Fruit fly (Drosophila melanogaster) whole organism, prepupa: ENCODE results near the gene Rabex-5.

ENCODE experiments used
- CG10631 ChIP-seq: fragments of 200-800 bp; sonication (Bioruptor generic); optimal IDR thresholded peaks from 2 replicates; lab custom pipeline; 2016; ENCODE audit warnings: missing biosample characterization, missing genetic modification characterization
- CG11294 ChIP-seq: fragments of 200-800 bp; sonication (Bioruptor generic); IDR thresholded peaks from 2 replicates; pipeline ENCODE4 v1.3.6; 2022; ENCODE audit warnings: missing biosample characterization, missing genetic modification characterization
- CG11762 ChIP-seq: fragments of 200-800 bp; sonication (Bioruptor generic); optimal IDR thresholded peaks from 3 replicates; lab custom pipeline; 2016; ENCODE audit warnings: missing biosample characterization, missing genetic modification characterization; ENCODE audit not compliant: insufficient read depth
- CG11902 ChIP-seq: fragments of 200-800 bp; sonication (Bioruptor generic); optimal IDR thresholded peaks from 3 replicates; lab custom pipeline; 2016; ENCODE audit warnings: missing biosample characterization, missing genetic modification characterization
- CG15336 ChIP-seq: fragments of 200-800 bp; sonication (Bioruptor generic); IDR thresholded peaks from 2 replicates; pipeline ENCODE4 v1.3.6; 2022; ENCODE audit warnings: missing biosample characterization, missing genetic modification characterization
- CG16779 ChIP-seq: fragments of 200-800 bp; sonication (Bioruptor generic); optimal IDR thresholded peaks from 3 replicates; lab custom pipeline; 2017; ENCODE audit warnings: missing biosample characterization, mild to moderate bottlenecking, missing genetic modification characterization
- CG31627 ChIP-seq: fragments of 200-800 bp; sonication (Bioruptor generic); optimal IDR thresholded peaks from 3 replicates; lab custom pipeline; 2016; ENCODE audit warnings: missing biosample characterization, missing genetic modification characterization
- CG32006 ChIP-seq: fragments of 200-800 bp; sonication (Bioruptor generic); optimal IDR thresholded peaks from 3 replicates; lab custom pipeline; 2017; ENCODE audit warnings: missing biosample characterization, mild to moderate bottlenecking, missing genetic modification characterization
- CG4318 ChIP-seq: fragments of 200-800 bp; sonication (Bioruptor generic); optimal IDR thresholded peaks from 3 replicates; lab custom pipeline; 2017; ENCODE audit warnings: missing biosample characterization, mild to moderate bottlenecking, missing genetic modification characterization
- CG6808 ChIP-seq: fragments of 200-800 bp; sonication (Bioruptor generic); optimal IDR thresholded peaks from 3 replicates; lab custom pipeline; 2017; ENCODE audit warnings: missing biosample characterization, missing genetic modification characterization, mild to moderate bottlenecking, moderate library complexity, missing genetic modification reagents
- CG7368 ChIP-seq: fragments of 200-800 bp; sonication (Bioruptor generic); optimal IDR thresholded peaks from 3 replicates; lab custom pipeline; 2016; ENCODE audit warnings: missing biosample characterization, missing genetic modification characterization
- CG8119 ChIP-seq: fragments of 200-800 bp; sonication (Bioruptor generic); IDR thresholded peaks from 3 replicates; pipeline ENCODE4 v1.3.6; 2022; ENCODE audit warnings: missing biosample characterization, missing genetic modification characterization
- CG8319 ChIP-seq: fragments of 200-800 bp; sonication (Bioruptor generic); optimal IDR thresholded peaks from 3 replicates; lab custom pipeline; 2016; ENCODE audit warnings: missing biosample characterization, missing genetic modification characterization
- CG8632 ChIP-seq: fragments of 200-800 bp; sonication (Bioruptor generic); optimal IDR thresholded peaks from 3 replicates; lab custom pipeline; 2016; ENCODE audit warnings: missing biosample characterization, missing genetic modification characterization
- CG9139 ChIP-seq: fragments of 200-800 bp; sonication (Bioruptor generic); optimal IDR thresholded peaks from 3 replicates; lab custom pipeline; 2017; ENCODE audit warnings: missing biosample characterization, mild to moderate bottlenecking, missing genetic modification characterization
- Eip78C ChIP-seq: fragments of 200-800 bp; sonication (Bioruptor generic); peaks from one replicate; lab custom pipeline; 2016; ENCODE audit warnings: missing biosample characterization, missing genetic modification characterization
- Eip93F ChIP-seq: fragments of 200-800 bp; sonication (Bioruptor generic); optimal IDR thresholded peaks from 2 replicates; lab custom pipeline; 2016; ENCODE audit warnings: missing biosample characterization, mild to moderate bottlenecking, missing genetic modification characterization
- Ets21C ChIP-seq: fragments of 200-800 bp; sonication (Bioruptor generic); optimal IDR thresholded peaks from 3 replicates; lab custom pipeline; 2016; ENCODE audit warnings: missing biosample characterization, missing genetic modification characterization
- Ets96B ChIP-seq: fragments of 200-800 bp; optimal IDR thresholded peaks from 2 replicates; lab custom pipeline; 2019; ENCODE audit warnings: missing biosample characterization, mild to moderate bottlenecking, missing genetic modification characterization, moderate library complexity
- Gug ChIP-seq: fragments of 200-800 bp; sonication (Bioruptor generic); IDR thresholded peaks from 2 replicates; pipeline ENCODE4 v1.3.6; 2022; ENCODE audit warnings: missing biosample characterization, missing genetic modification characterization
- Lpt ChIP-seq: fragments of 200-800 bp; sonication (Bioruptor generic); optimal IDR thresholded peaks from 3 replicates; lab custom pipeline; 2016; ENCODE audit warnings: missing biosample characterization, missing genetic modification characterization
- Met ChIP-seq: fragments of 200-800 bp; sonication (Bioruptor generic); optimal IDR thresholded peaks from 3 replicates; lab custom pipeline; 2016; ENCODE audit warnings: missing biosample characterization, missing genetic modification characterization
- OdsH ChIP-seq: fragments of 200-800 bp; sonication (Bioruptor generic); optimal IDR thresholded peaks from 3 replicates; lab custom pipeline; 2016; ENCODE audit warnings: missing biosample characterization, missing genetic modification characterization
- Smox ChIP-seq: fragments of 200-800 bp; sonication (Bioruptor generic); optimal IDR thresholded peaks from 3 replicates; lab custom pipeline; 2016; ENCODE audit warnings: missing biosample characterization, missing genetic modification characterization
- Sox102F ChIP-seq: fragments of 200-800 bp; sonication (Bioruptor generic); optimal IDR thresholded peaks from 2 replicates; lab custom pipeline; 2016; ENCODE audit warnings: missing biosample characterization, mild to moderate bottlenecking, missing genetic modification characterization
- Sox14 ChIP-seq: fragments of 200-800 bp; sonication (Bioruptor generic); optimal IDR thresholded peaks from 3 replicates; lab custom pipeline; 2016; ENCODE audit warnings: missing biosample characterization, missing genetic modification characterization
- Sox15 ChIP-seq: fragments of 200-800 bp; sonication (Bioruptor generic); optimal IDR thresholded peaks from 3 replicates; lab custom pipeline; 2016; ENCODE audit warnings: missing biosample characterization, missing genetic modification characterization
- achi ChIP-seq: fragments of 200-800 bp; sonication (Bioruptor generic); optimal IDR thresholded peaks from 3 replicates; lab custom pipeline; 2016; ENCODE audit warnings: missing biosample characterization, missing genetic modification characterization
- acj6 ChIP-seq: fragments of 200-800 bp; sonication (Bioruptor generic); optimal IDR thresholded peaks from 3 replicates; lab custom pipeline; 2016; ENCODE audit warnings: missing biosample characterization, missing genetic modification characterization
- dac ChIP-seq: fragments of 200-800 bp; sonication (Bioruptor generic); optimal IDR thresholded peaks from 2 replicates; lab custom pipeline; 2017; ENCODE audit warnings: missing biosample characterization, mild to moderate bottlenecking, missing genetic modification characterization
- eg ChIP-seq: fragments of 200-800 bp; sonication (Bioruptor generic); IDR thresholded peaks from 3 replicates; pipeline ENCODE4 v1.3.6; 2022; ENCODE audit warnings: missing biosample characterization, missing genetic modification characterization
- esn ChIP-seq: fragments of 200-800 bp; sonication (Bioruptor generic); optimal IDR thresholded peaks from 2 replicates; lab custom pipeline; 2016; ENCODE audit warnings: missing biosample characterization, mild to moderate bottlenecking, missing genetic modification characterization, moderate library complexity
- fd59A ChIP-seq: fragments of 200-800 bp; sonication (Bioruptor generic); optimal IDR thresholded peaks from 2 replicates; lab custom pipeline; 2017; ENCODE audit warnings: missing biosample characterization, mild to moderate bottlenecking, missing genetic modification characterization, missing genetic modification reagents
- net ChIP-seq: fragments of 200-800 bp; sonication (Bioruptor generic); optimal IDR thresholded peaks from 3 replicates; lab custom pipeline; 2016; ENCODE audit warnings: missing biosample characterization, missing genetic modification characterization
- salr ChIP-seq, 2 experiments: fragments of 200-800 bp; sonication (Bioruptor generic); optimal IDR thresholded peaks; 3 replicates each; lab custom pipeline; 2016 to 2018; ENCODE audit warnings: missing biosample characterization in 2 of 2, missing genetic modification characterization in 2 of 2, mild to moderate bottlenecking in 1 of 2
- ss ChIP-seq, 2 experiments: fragments of 200-800 bp; sonication (Bioruptor generic); optimal IDR thresholded peaks; 2 replicates in 1 of 2; 3 replicates in 1 of 2; lab custom pipeline; 2017 to 2018; ENCODE audit warnings: mild to moderate bottlenecking in 2 of 2, missing biosample characterization in 2 of 2, missing genetic modification characterization in 2 of 2, moderate library complexity in 1 of 2
- topi ChIP-seq: fragments of 200-800 bp; sonication (Bioruptor generic); optimal IDR thresholded peaks from 3 replicates; lab custom pipeline; 2016; ENCODE audit warnings: missing biosample characterization, missing genetic modification characterization
- vri ChIP-seq: fragments of 200-800 bp; sonication (Bioruptor generic); optimal IDR thresholded peaks from 3 replicates; lab custom pipeline; 2016; ENCODE audit warnings: missing biosample characterization, mild to moderate bottlenecking, missing genetic modification characterization

Rabex-5 gene

dm6 chr3L:1324818-1325625 is 29.3 kb downstream of the Rabex-5 start:
- no peak for TF ChIP-seq CG10631 (GFP tag; lab: Kevin White, UChicago)
- TF ChIP-seq vri (GFP tag; lab: Kevin White, UChicago) = peak; percentile 97
- TF ChIP-seq Smox (GFP tag; lab: Kevin White, UChicago) = no peak
- TF ChIP-seq CG9139 (GFP tag; lab: Kevin White, UChicago) = no peak
- no peak for TF ChIP-seq CG11902 (GFP tag; lab: Kevin White, UChicago)

- TF ChIP-seq vri (GFP tag; lab: Kevin White, UChicago) (peak; percentile 58), CG4318 (GFP tag; lab: Kevin White, UChicago) (no peak)
Measured at dm6 chr3L:1325626-1325937, 29.9 kb downstream of the Rabex-5 start.

- no peak for TF ChIP-seq Eip93F
- peak; percentile 83 for TF ChIP-seq achi
- TF ChIP-seq vri (GFP tag; lab: Kevin White, UChicago) = peak; percentile 66
Measured at dm6 chr3L:1329724-1330123, 34.0 kb downstream of the Rabex-5 start, which contains the start of gene ND-ACP. Gene ND-ACP, plus strand, starts transcription at chr3L:1329949.

dm6 chr3L:1330420-1330819 is 34.7 kb downstream of the Rabex-5 start:
- TF ChIP-seq acj6 (GFP tag; lab: Kevin White, UChicago) (no peak), CG11762 (GFP tag; lab: Kevin White, UChicago) (no peak), CG6808 (GFP tag; lab: Kevin White, UChicago) (no peak), Sox15 (GFP tag; lab: Kevin White, UChicago) (no peak), Gug (no peak), Lpt (GFP tag; lab: Kevin White, UChicago) (no peak), net (GFP tag; lab: Kevin White, UChicago) (no peak), salr (GFP tag; optimal IDR thresholded peaks at IDR 0.05; lab: Kevin White, UChicago) (no peak), CG8319 (no peak), eg (GFP tag; lab: Robert Waterston, UW) (0 out of 3 replicates have a peak, but pooled peaks have one; percentile 34), achi (peak; percentile 10), dac (GFP tag; lab: Kevin White, UChicago) (no peak), fd59A (GFP tag; lab: Kevin White, UChicago) (no peak), CG4318 (GFP tag; lab: Kevin White, UChicago) (no peak), Sox102F (GFP tag; lab: Kevin White, UChicago) (no peak), ss (GFP tag; optimal IDR thresholded peaks at IDR 0.05; lab: Kevin White, UChicago) (no peak), esn (GFP tag; lab: Kevin White, UChicago) (peak; percentile 29), Met (GFP tag; lab: Kevin White, UChicago) (no peak), Sox14 (GFP tag; lab: Kevin White, UChicago) (no peak), OdsH (GFP tag; lab: Kevin White, UChicago) (no peak), CG11294 (GFP tag; lab: Robert Waterston, UW) (no peak), CG8119 (GFP tag; lab: Robert Waterston, UW) (no peak), CG8632 (GFP tag; lab: Kevin White, UChicago) (no peak), CG15336 (GFP tag; lab: Robert Waterston, UW) (no peak), CG31627 (GFP tag; lab: Kevin White, UChicago) (peak; percentile 21), topi (GFP tag; lab: Kevin White, UChicago) (no peak), CG7368 (GFP tag; lab: Kevin White, UChicago) (no peak), Ets21C (GFP tag; lab: Kevin White, UChicago) (no peak), CG32006 (GFP tag; lab: Kevin White, UChicago) (no peak), Eip93F (no peak), CG16779 (tag; lab: Kevin White, UChicago) (no peak), Ets96B (tag; lab: Kevin White, UChicago) (no peak), Eip78C (GFP tag; lab: Kevin White, UChicago) (peak; percentile 61)
